Fruit fly (Drosophila melanogaster) whole organism, embryonic: ENCODE results near the gene Vps26.

Experiments used
- CG10147 ChIP-seq: fragments of 200-800 bp; sonication (Bioruptor generic); optimal IDR thresholded peaks from 2 replicates; lab custom pipeline; 2019; ENCODE audit warnings: missing biosample characterization, mild to moderate bottlenecking, missing genetic modification characterization, moderate library complexity
- CG10654 ChIP-seq: fragments of 200-800 bp; sonication (Bioruptor generic); optimal IDR thresholded peaks from 2 replicates; lab custom pipeline; 2016; ENCODE audit warnings: missing biosample characterization, missing genetic modification characterization
- CG10979 ChIP-seq: fragments of 200-800 bp; sonication (Bioruptor generic); optimal IDR thresholded peaks from 2 replicates; lab custom pipeline; 2018; ENCODE audit warnings: missing biosample characterization, mild to moderate bottlenecking, missing genetic modification characterization, moderate library complexity
- CG12659 ChIP-seq: fragments of 200-800 bp; sonication (Bioruptor generic); optimal IDR thresholded peaks from 3 replicates; lab custom pipeline; 2017; ENCODE audit warnings: mild to moderate bottlenecking, missing biosample characterization, missing genetic modification reagents, missing genetic modification characterization
- CG14441 ChIP-seq: fragments of 200-800 bp; sonication (Bioruptor generic); IDR thresholded peaks from 2 replicates; pipeline ENCODE4 v1.3.6; 2022; ENCODE audit warnings: missing biosample characterization, missing genetic modification characterization
- CG15011 ChIP-seq: fragments of 200-800 bp; sonication (Bioruptor generic); optimal IDR thresholded peaks from 3 replicates; lab custom pipeline; 2018; ENCODE audit warnings: missing biosample characterization, mild to moderate bottlenecking, missing genetic modification characterization
- CG17186 ChIP-seq: fragments of 200-800 bp; sonication (Bioruptor generic); optimal IDR thresholded peaks from 3 replicates; lab custom pipeline; 2017; ENCODE audit warnings: missing biosample characterization, missing genetic modification reagents, missing genetic modification characterization
- CG17359 ChIP-seq: fragments of 200-800 bp; sonication (Bioruptor generic); optimal IDR thresholded peaks from 3 replicates; lab custom pipeline; 2018; ENCODE audit warnings: missing biosample characterization, mild to moderate bottlenecking, missing genetic modification characterization, moderate library complexity
- CG17568 ChIP-seq: fragments of 200-800 bp; sonication (Bioruptor generic); optimal IDR thresholded peaks from 2 replicates; lab custom pipeline; 2018; ENCODE audit warnings: missing biosample characterization, mild to moderate bottlenecking, missing genetic modification characterization, moderate library complexity
- CG18599 ChIP-seq: fragments of 200-800 bp; sonication (Bioruptor generic); optimal IDR thresholded peaks from 3 replicates; lab custom pipeline; 2017; ENCODE audit warnings: missing biosample characterization, missing genetic modification characterization, mild to moderate bottlenecking, moderate library complexity, missing genetic modification reagents
- CG32772 ChIP-seq: fragments of 200-800 bp; sonication (Bioruptor generic); IDR thresholded peaks from 2 replicates; pipeline ENCODE4 v1.3.6; 2022; ENCODE audit warnings: missing biosample characterization, missing genetic modification characterization
- CG33557 ChIP-seq: fragments of 200-800 bp; sonication (Bioruptor generic); optimal IDR thresholded peaks from 2 replicates; lab custom pipeline; 2019; ENCODE audit warnings: missing biosample characterization, mild to moderate bottlenecking, missing genetic modification characterization, moderate library complexity
- CG34224 ChIP-seq: fragments of 200-800 bp; sonication (Bioruptor generic); IDR thresholded peaks from 3 replicates; pipeline ENCODE4 v1.3.6; 2022; ENCODE audit warnings: missing biosample characterization, missing genetic modification characterization; ENCODE audit not compliant: partially characterized antibody
- CG42726 ChIP-seq: fragments of 200-800 bp; sonication (Bioruptor generic); IDR thresholded peaks from 2 replicates; pipeline ENCODE4 v1.3.6; 2022; ENCODE audit warnings: missing biosample characterization, missing genetic modification characterization; ENCODE audit not compliant: partially characterized antibody
- CG4617 ChIP-seq: fragments of 200-800 bp; sonication (Bioruptor generic); optimal IDR thresholded peaks from 3 replicates; lab custom pipeline; 2016; ENCODE audit warnings: missing biosample characterization, missing genetic modification characterization, borderline replicate concordance
- CG5245 ChIP-seq: fragments of 200-800 bp; sonication (Bioruptor generic); optimal IDR thresholded peaks from 3 replicates; lab custom pipeline; 2016; ENCODE audit warnings: missing biosample characterization, missing genetic modification characterization
- CG6175 ChIP-seq: fragments of 200-800 bp; sonication (Bioruptor generic); IDR thresholded peaks from 3 replicates; pipeline ENCODE4 v1.3.6; 2022; ENCODE audit warnings: missing biosample characterization, missing genetic modification characterization
- CG6689 ChIP-seq: fragments of 200-800 bp; sonication (Bioruptor generic); IDR thresholded peaks from 2 replicates; pipeline ENCODE4 v1.3.6; 2022; ENCODE audit warnings: missing biosample characterization, missing genetic modification characterization
- CG6791 ChIP-seq: fragments of 200-800 bp; sonication (Bioruptor generic); IDR thresholded peaks from 3 replicates; pipeline ENCODE4 v1.3.6; 2022; ENCODE audit warnings: missing biosample characterization, missing genetic modification characterization; ENCODE audit not compliant: partially characterized antibody
- CG9609 ChIP-seq: fragments of 200-800 bp; sonication (Bioruptor generic); optimal IDR thresholded peaks from 3 replicates; lab custom pipeline; 2016; ENCODE audit warnings: missing biosample characterization, missing genetic modification characterization
- CG9727 ChIP-seq: fragments of 200-800 bp; sonication (Bioruptor generic); optimal IDR thresholded peaks from 3 replicates; lab custom pipeline; 2017; ENCODE audit warnings: missing biosample characterization, mild to moderate bottlenecking, missing genetic modification characterization
- CkIIα-i1 ChIP-seq: fragments of 200-800 bp; sonication (Bioruptor generic); IDR thresholded peaks from 2 replicates; pipeline ENCODE4 v1.3.6; 2022; ENCODE audit warnings: missing biosample characterization, missing genetic modification characterization
- Drgx ChIP-seq: fragments of 200-800 bp; sonication (Bioruptor generic); IDR thresholded peaks from 2 replicates; pipeline ENCODE4 v1.3.6; 2022; ENCODE audit warnings: missing biosample characterization, missing genetic modification characterization
- Hmr ChIP-seq: fragments of 200-800 bp; sonication (Bioruptor generic); optimal IDR thresholded peaks from 3 replicates; lab custom pipeline; 2017; ENCODE audit warnings: mild to moderate bottlenecking, missing biosample characterization, missing genetic modification reagents, missing genetic modification characterization
- Hr78 ChIP-seq, 2 experiments: fragments of 200-800 bp in 1 of 2; fragments of >200 bp in 1 of 2; sonication (Bioruptor generic) in 1 of 2; optimal IDR thresholded peaks; 2 replicates each; lab custom pipeline; 2017 to 2019; ENCODE audit warnings: missing biosample characterization in 2 of 2, missing genetic modification characterization in 2 of 2, mild to moderate bottlenecking in 1 of 2, moderate library complexity in 1 of 2
- MTF-1 ChIP-seq: fragments of 200-800 bp; sonication (Bioruptor generic); optimal IDR thresholded peaks from 2 replicates; lab custom pipeline; 2018; ENCODE audit warnings: missing biosample characterization, mild to moderate bottlenecking, missing genetic modification characterization, borderline replicate concordance
- Med ChIP-seq: fragments of 200-800 bp; sonication (Bioruptor generic); peaks from one replicate; lab custom pipeline; 2016; ENCODE audit warnings: missing biosample characterization, missing genetic modification characterization, mild to moderate bottlenecking, inconsistent platforms, moderate library complexity
- Mrtf ChIP-seq: fragments of 200-800 bp; sonication (Bioruptor generic); IDR thresholded peaks from 3 replicates; pipeline ENCODE4 v1.3.6; 2022; ENCODE audit warnings: missing biosample characterization, missing genetic modification characterization
- NC2α ChIP-seq: fragments of 200-800 bp; sonication (Bioruptor generic); optimal IDR thresholded peaks from 2 replicates; lab custom pipeline; 2016; ENCODE audit warnings: missing biosample characterization, missing genetic modification characterization
- PHDP ChIP-seq: fragments of 200-800 bp; sonication (Bioruptor generic); optimal IDR thresholded peaks from 3 replicates; lab custom pipeline; 2018; ENCODE audit warnings: missing biosample characterization, mild to moderate bottlenecking, missing genetic modification characterization, moderate library complexity
- Stat92E ChIP-seq, 3 experiments: fragments of >200 bp in 2 of 3; fragments of 200-800 bp in 1 of 3; sonication (Bioruptor generic) in 1 of 3; optimal IDR thresholded peaks; 2 replicates each; lab custom pipeline; 2017 to 2019; ENCODE audit warnings: missing biosample characterization in 3 of 3, missing genetic modification characterization in 3 of 3, mild to moderate bottlenecking in 1 of 3, moderate library complexity in 1 of 3
- ato ChIP-seq: fragments of 200-800 bp; sonication (Bioruptor generic); IDR thresholded peaks from 2 replicates; pipeline ENCODE4 v1.3.6; 2022; ENCODE audit warnings: missing biosample characterization, missing genetic modification characterization; ENCODE audit not compliant: partially characterized antibody
- az2 ChIP-seq: fragments of 200-800 bp; sonication (Bioruptor generic); optimal IDR thresholded peaks from 3 replicates; lab custom pipeline; 2016; ENCODE audit warnings: missing biosample characterization, missing genetic modification characterization
- bigmax ChIP-seq: fragments of 200-800 bp; sonication (Bioruptor generic); optimal IDR thresholded peaks from 2 replicates; lab custom pipeline; 2018; ENCODE audit warnings: missing biosample characterization, mild to moderate bottlenecking, missing genetic modification characterization
- dpn ChIP-seq, 2 experiments: fragments of 200-800 bp; sonication (Bioruptor generic); optimal IDR thresholded peaks; 3 replicates each; lab custom pipeline; 2016; ENCODE audit warnings: missing biosample characterization in 2 of 2, missing genetic modification characterization in 2 of 2
- fd64A ChIP-seq: fragments of 200-800 bp; sonication (Bioruptor generic); optimal IDR thresholded peaks from 3 replicates; lab custom pipeline; 2018; ENCODE audit warnings: missing biosample characterization, mild to moderate bottlenecking, missing genetic modification characterization
- hkb ChIP-seq, 2 experiments: fragments of 200-800 bp in 1 of 2; fragments of >200 bp in 1 of 2; sonication (Bioruptor generic) in 1 of 2; IDR thresholded peaks in 1 of 2; optimal IDR thresholded peaks in 1 of 2; 2 replicates each; pipeline versions ENCODE4 v1.3.6 to Lab custom; 2017 to 2022; ENCODE audit warnings: missing biosample characterization in 1 of 2, missing genetic modification characterization in 1 of 2
- ind ChIP-seq: fragments of 200-800 bp; sonication (Bioruptor generic); optimal IDR thresholded peaks from 3 replicates; lab custom pipeline; 2016; ENCODE audit warnings: missing biosample characterization, missing genetic modification characterization
- mirr ChIP-seq: fragments of 200-800 bp; sonication (Bioruptor generic); optimal IDR thresholded peaks from 3 replicates; lab custom pipeline; 2018; ENCODE audit warnings: missing biosample characterization, mild to moderate bottlenecking, missing genetic modification characterization
- nerfin-1 ChIP-seq: fragments of 200-800 bp; sonication (Bioruptor generic); optimal IDR thresholded peaks from 3 replicates; lab custom pipeline; 2019; ENCODE audit warnings: missing biosample characterization, mild to moderate bottlenecking, missing genetic modification characterization, moderate library complexity
- sc ChIP-seq, 3 experiments: fragments of >200 bp in 2 of 3; fragments of 200-800 bp in 1 of 3; sonication (Bioruptor generic) in 1 of 3; optimal IDR thresholded peaks; 2 replicates in 2 of 3; 3 replicates in 1 of 3; lab custom pipeline; 2017; ENCODE audit warnings: mild to moderate bottlenecking in 1 of 3, missing biosample characterization in 1 of 3, missing genetic modification characterization in 1 of 3, missing genetic modification reagents in 1 of 3
- schlank ChIP-seq: fragments of 200-800 bp; sonication (Bioruptor generic); optimal IDR thresholded peaks from 2 replicates; lab custom pipeline; 2018; ENCODE audit warnings: missing biosample characterization, mild to moderate bottlenecking, missing genetic modification characterization
- sima ChIP-seq: fragments of 200-800 bp; sonication (Bioruptor generic); optimal IDR thresholded peaks from 2 replicates; lab custom pipeline; 2016; ENCODE audit warnings: missing biosample characterization, missing genetic modification characterization
- sna ChIP-seq: fragments of 200-800 bp; sonication (Bioruptor generic); IDR thresholded peaks from 2 replicates; pipeline ENCODE4 v1.3.6; 2022; ENCODE audit warnings: missing biosample characterization, missing genetic modification characterization; ENCODE audit not compliant: partially characterized antibody
- sqz ChIP-seq: fragments of 200-800 bp; sonication (Bioruptor generic); optimal IDR thresholded peaks from 3 replicates; lab custom pipeline; 2018; ENCODE audit warnings: missing biosample characterization, mild to moderate bottlenecking, missing genetic modification characterization
- wdn ChIP-seq: fragments of 200-800 bp; sonication (Bioruptor generic); IDR thresholded peaks from 2 replicates; pipeline ENCODE4 v1.3.6; 2022; ENCODE audit warnings: missing biosample characterization, missing genetic modification characterization
- z ChIP-seq: fragments of 200-800 bp; sonication (Bioruptor generic); IDR thresholded peaks from 3 replicates; pipeline ENCODE4 v1.3.6; 2022; ENCODE audit warnings: missing biosample characterization, missing genetic modification characterization

The Vps26 gene

dm6 chrX:1907727-1908264 is 34.1 kb downstream of the Vps26 start, which contains the start of gene mip130 (continued):
- TF ChIP-seq CG17186 (GFP tag; lab: Kevin White, UChicago) (peak; percentile 7), CG33557 (no peak), CG5245 (GFP tag; lab: Kevin White, UChicago) (no peak), CG12659 (GFP tag; lab: Kevin White, UChicago) (peak; percentile 69), ind (GFP tag; lab: Kevin White, UChicago) (peak; percentile 57), MTF-1 (no peak), CG34224 (peak; percentile 81), nerfin-1 (no peak), CkIIα-i1 (GFP tag; lab: Robert Waterston, UW) (no peak), dpn (GFP tag; optimal IDR thresholded peaks at IDR 0.05; lab: Kevin White, UChicago) (peak; percentile 31 to 40), Mrtf (GFP tag; lab: Robert Waterston, UW) (no peak), sc (optimal IDR thresholded peaks at IDR 0.05; lab: Kevin White, UChicago) (no peak), sc (GFP tag; optimal IDR thresholded peaks at IDR 0.05; lab: Kevin White, UChicago) (no peak), CG4617 (peak; percentile 46), bigmax (GFP tag; lab: Kevin White, UChicago) (no peak), Hr78 (GFP tag; optimal IDR thresholded peaks at IDR 0.05; lab: Kevin White, UChicago) (no peak), Drgx (GFP tag; lab: Robert Waterston, UW) (peak; percentile 48; the same call in 1 of the 2 replicates), schlank (tag; lab: Kevin White, UChicago) (no peak), hkb (optimal IDR thresholded peaks at IDR 0.05; lab: Kevin White, UChicago) (peak; percentile 56), hkb (GFP tag; IDR thresholded peaks at IDR 0.05; lab: Robert Waterston, UW) (peak; percentile 63; the same call in 1 of the 2 replicates), CG6689 (GFP tag; lab: Robert Waterston, UW) (peak; percentile 67), Stat92E (GFP tag; optimal IDR thresholded peaks at IDR 0.05; lab: Kevin White, UChicago) (no peak), az2 (GFP tag; lab: Kevin White, UChicago) (no peak), CG6791 (GFP tag; lab: Robert Waterston, UW) (peak; percentile 73), CG15011 (GFP tag; lab: Kevin White, UChicago) (no peak), fd64A (GFP tag; lab: Kevin White, UChicago) (no peak), z (GFP tag; lab: Robert Waterston, UW) (no peak), Hmr (GFP tag; lab: Kevin White, UChicago) (peak; percentile 63), CG9609 (no peak), sna (GFP tag; lab: Robert Waterston, UW) (peak; percentile 77), CG10654 (peak; percentile 9), wdn (GFP tag; lab: Robert Waterston, UW) (no peak), CG10147 (GFP tag; lab: Kevin White, UChicago) (peak; percentile 55), sqz (GFP tag; lab: Kevin White, UChicago) (peak; percentile 88), ato (GFP tag; lab: Robert Waterston, UW) (no peak), CG18599 (GFP tag; lab: Kevin White, UChicago) (peak; percentile 54), CG6175 (no peak), mirr (GFP tag; lab: Kevin White, UChicago) (peak; percentile 36), NC2α (no peak), Med (GFP tag; lab: Kevin White, UChicago) (peak; percentile 85), CG32772 (GFP tag; lab: Robert Waterston, UW) (peak; percentile 5; the same call in 1 of the 2 replicates), CG42726 (GFP tag; lab: Robert Waterston, UW) (no peak), CG10979 (tag; lab: Kevin White, UChicago) (peak; percentile 36), CG17568 (GFP tag; lab: Kevin White, UChicago) (no peak), CG14441 (GFP tag; lab: Robert Waterston, UW) (peak; percentile 49; the same call in 1 of the 2 replicates), CG9727 (GFP tag; lab: Kevin White, UChicago) (peak; percentile 52), PHDP (peak; percentile 41), CG17359 (peak; percentile 55), sima (GFP tag; lab: Kevin White, UChicago) (no peak)
